Worm (Caenorhabditis elegans): ENCODE data around the gene cnnm-5.

ce11 chrIII:3790855-3791254 is 38.1 kb downstream of the cnnm-5 start:
- TF ChIP-seq lin-54 (GFP tag; optimal IDR thresholded peaks at IDR 0.05) (peak; percentile 10), xnd-1 (tag; optimal IDR thresholded peaks at IDR 0.05) (no peak), aptf-3 (GFP tag; IDR thresholded peaks at IDR 0.05) (no peak)
